Worm (Caenorhabditis elegans) whole organism, L4 larva: Measurements from ENCODE around the gene C53D6.11.

Experiments used
- F49E8.2 ChIP-seq: sonication (generic microtip); optimal IDR thresholded peaks from 2 replicates; lab custom pipeline; 2016; ENCODE audit warnings: missing compliant biosample characterization, mild to moderate bottlenecking, missing genetic modification characterization, borderline replicate concordance
- unc-39 ChIP-seq: sonication (generic microtip); optimal IDR thresholded peaks from 2 replicates; lab custom pipeline; 2017; ENCODE audit warnings: missing biosample characterization, missing genetic modification characterization

DNA sequence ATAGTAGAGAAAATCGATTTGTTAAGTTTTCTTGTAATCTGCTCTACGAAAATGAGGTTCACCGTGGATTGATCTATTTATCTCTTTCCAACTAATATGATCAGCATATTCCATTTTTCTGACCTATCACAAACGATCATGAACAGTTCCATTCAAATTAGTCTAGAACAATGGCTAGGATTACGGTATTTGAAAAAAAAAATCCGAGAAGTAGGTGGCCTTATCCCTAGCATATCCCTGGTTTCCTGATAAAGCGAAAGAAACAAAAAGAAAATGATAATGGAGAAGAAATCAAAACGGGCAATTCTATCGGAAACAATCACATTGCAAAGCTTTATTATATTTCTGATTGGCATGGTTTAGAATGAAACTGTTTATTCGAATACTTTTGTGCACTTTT, 17.6 kb upstream of the C53D6.11 start, which contains the start of gene mltn-12:
- TF ChIP-seq F49E8.2 (tag; lab: Kevin White, UChicago) (no peak), unc-39 (tag; lab: Kevin White, UChicago) (no peak)
